Fruit fly (Drosophila melanogaster) whole organism, embryonic: ENCODE measurements around the gene CG31650.

ENCODE experiments used
- Bdp1 ChIP-seq: fragments of 200-800 bp; sonication (Bioruptor generic); optimal IDR thresholded peaks from 3 replicates; lab custom pipeline; 2016; ENCODE audit warnings: missing biosample characterization, missing genetic modification characterization
- CG10321 ChIP-seq: fragments of 200-800 bp; sonication (Bioruptor generic); IDR thresholded peaks from 2 replicates; pipeline ENCODE4 v1.3.6; 2022; ENCODE audit warnings: missing biosample characterization, missing genetic modification characterization
- CG11093 ChIP-seq: fragments of 200-800 bp; sonication (Bioruptor generic); IDR thresholded peaks from 3 replicates; pipeline ENCODE4 v1.3.6; 2022; ENCODE audit warnings: missing biosample characterization, missing genetic modification characterization
- CG11695 ChIP-seq: fragments of 200-800 bp; sonication (Bioruptor generic); IDR thresholded peaks from 3 replicates; pipeline ENCODE4 v1.3.6; 2022; ENCODE audit warnings: missing biosample characterization, missing genetic modification characterization
- CG12155 ChIP-seq: fragments of 200-800 bp; sonication (Bioruptor generic); optimal IDR thresholded peaks from 3 replicates; lab custom pipeline; 2016; ENCODE audit warnings: missing biosample characterization, missing genetic modification characterization
- CG12744 ChIP-seq: fragments of 200-800 bp; sonication (Bioruptor generic); optimal IDR thresholded peaks from 2 replicates; lab custom pipeline; 2016; ENCODE audit warnings: missing biosample characterization, missing genetic modification characterization
- CG13775 ChIP-seq: fragments of 200-800 bp; sonication (Bioruptor generic); optimal IDR thresholded peaks from 3 replicates; lab custom pipeline; 2017; ENCODE audit warnings: missing biosample characterization, mild to moderate bottlenecking, missing genetic modification characterization
- CG14050 ChIP-seq: fragments of 200-800 bp; sonication (Bioruptor generic); IDR thresholded peaks from 3 replicates; pipeline ENCODE4 v1.3.6; 2022; ENCODE audit warnings: missing biosample characterization, missing genetic modification characterization
- CG1529 ChIP-seq: fragments of 200-800 bp; sonication (Bioruptor generic); optimal IDR thresholded peaks from 3 replicates; lab custom pipeline; 2018; ENCODE audit warnings: missing biosample characterization, missing genetic modification characterization
- CG1602 ChIP-seq: fragments of 200-800 bp; sonication (Bioruptor generic); optimal IDR thresholded peaks from 3 replicates; lab custom pipeline; 2016; ENCODE audit warnings: missing biosample characterization, missing genetic modification characterization
- CG2120 ChIP-seq: fragments of 200-800 bp; sonication (Bioruptor generic); optimal IDR thresholded peaks from 3 replicates; lab custom pipeline; 2016; ENCODE audit warnings: missing biosample characterization, missing genetic modification characterization
- CG2712 ChIP-seq: fragments of 200-800 bp; optimal IDR thresholded peaks from 3 replicates; lab custom pipeline; 2019; ENCODE audit warnings: missing biosample characterization, mild to moderate bottlenecking, missing genetic modification characterization, moderate library complexity
- CG30020 ChIP-seq: fragments of 200-800 bp; optimal IDR thresholded peaks from 2 replicates; lab custom pipeline; 2019; ENCODE audit warnings: missing biosample characterization, mild to moderate bottlenecking, missing genetic modification characterization, moderate library complexity
- CG4282 ChIP-seq: fragments of 200-800 bp; sonication (Bioruptor generic); optimal IDR thresholded peaks from 2 replicates; lab custom pipeline; 2016; ENCODE audit warnings: missing biosample characterization, missing genetic modification characterization
- CG4328 ChIP-seq: fragments of 200-800 bp; sonication (Bioruptor generic); optimal IDR thresholded peaks from 3 replicates; lab custom pipeline; 2017; ENCODE audit warnings: missing biosample characterization, missing genetic modification reagents, missing genetic modification characterization
- CG4360 ChIP-seq: fragments of 200-800 bp; sonication (Bioruptor generic); IDR thresholded peaks from 2 replicates; pipeline ENCODE4 v1.3.6; 2022; ENCODE audit warnings: missing biosample characterization, missing genetic modification characterization
- CG4730 ChIP-seq: fragments of 200-800 bp; sonication (Bioruptor generic); IDR thresholded peaks from 2 replicates; pipeline ENCODE4 v1.3.6; 2022; ENCODE audit warnings: missing biosample characterization, missing genetic modification characterization
- CG6791 ChIP-seq: fragments of 200-800 bp; sonication (Bioruptor generic); IDR thresholded peaks from 3 replicates; pipeline ENCODE4 v1.3.6; 2022; ENCODE audit warnings: missing biosample characterization, missing genetic modification characterization; ENCODE audit not compliant: partially characterized antibody
- CG7372 ChIP-seq: fragments of 200-800 bp; sonication (Bioruptor generic); IDR thresholded peaks from 2 replicates; pipeline ENCODE4 v1.3.6; 2022; ENCODE audit warnings: missing biosample characterization, missing genetic modification characterization
- CG8089 ChIP-seq: fragments of 200-800 bp; sonication (Bioruptor generic); optimal IDR thresholded peaks from 3 replicates; lab custom pipeline; 2016; ENCODE audit warnings: missing biosample characterization, missing genetic modification characterization
- CG8281 ChIP-seq: fragments of 200-800 bp; sonication (Bioruptor generic); optimal IDR thresholded peaks from 2 replicates; lab custom pipeline; 2018; ENCODE audit warnings: missing biosample characterization, mild to moderate bottlenecking, missing genetic modification characterization, moderate library complexity
- CG9727 ChIP-seq: fragments of 200-800 bp; sonication (Bioruptor generic); optimal IDR thresholded peaks from 3 replicates; lab custom pipeline; 2017; ENCODE audit warnings: missing biosample characterization, mild to moderate bottlenecking, missing genetic modification characterization
- Camta ChIP-seq: fragments of 200-800 bp; sonication (Bioruptor generic); optimal IDR thresholded peaks from 2 replicates; lab custom pipeline; 2016; ENCODE audit warnings: missing biosample characterization, missing genetic modification characterization
- Dip2 ChIP-seq: fragments of 200-800 bp; sonication (Bioruptor generic); IDR thresholded peaks from 2 replicates; pipeline ENCODE4 v1.3.6; 2022; ENCODE audit warnings: missing biosample characterization, missing genetic modification characterization
- Drgx ChIP-seq: fragments of 200-800 bp; sonication (Bioruptor generic); IDR thresholded peaks from 2 replicates; pipeline ENCODE4 v1.3.6; 2022; ENCODE audit warnings: missing biosample characterization, missing genetic modification characterization
- Elba2 ChIP-seq: fragments of 200-800 bp; sonication (Bioruptor generic); optimal IDR thresholded peaks from 3 replicates; lab custom pipeline; 2016; ENCODE audit warnings: missing biosample characterization, missing genetic modification characterization
- Ets65A ChIP-seq: fragments of 200-800 bp; sonication (Bioruptor generic); peaks from one replicate; lab custom pipeline; 2016; ENCODE audit warnings: missing biosample characterization, missing genetic modification characterization
- Hmx ChIP-seq: fragments of 200-800 bp; sonication (Bioruptor generic); optimal IDR thresholded peaks from 2 replicates; lab custom pipeline; 2016; ENCODE audit warnings: missing biosample characterization, missing genetic modification characterization
- Hr78 ChIP-seq, 2 experiments: fragments of 200-800 bp in 1 of 2; fragments of >200 bp in 1 of 2; sonication (Bioruptor generic) in 1 of 2; optimal IDR thresholded peaks; 2 replicates each; lab custom pipeline; 2017 to 2019; ENCODE audit warnings: missing biosample characterization in 2 of 2, missing genetic modification characterization in 2 of 2, mild to moderate bottlenecking in 1 of 2, moderate library complexity in 1 of 2
- MBD-R2 ChIP-seq: fragments of 200-800 bp; sonication (Bioruptor generic); IDR thresholded peaks from 2 replicates; pipeline ENCODE4 v1.3.6; 2022; ENCODE audit warnings: missing biosample characterization, missing genetic modification characterization
- MESR4 ChIP-seq: fragments of 200-800 bp; sonication (Bioruptor generic); optimal IDR thresholded peaks from 2 replicates; lab custom pipeline; 2018; ENCODE audit warnings: missing biosample characterization, mild to moderate bottlenecking, missing genetic modification characterization, moderate library complexity
- Oaz ChIP-seq: fragments of 200-800 bp; sonication (Bioruptor generic); IDR thresholded peaks from 2 replicates; pipeline ENCODE4 v1.3.6; 2022; ENCODE audit warnings: missing biosample characterization, missing genetic modification characterization
- Pdp1 ChIP-seq, 2 experiments: fragments of 200-800 bp; sonication (Bioruptor generic); optimal IDR thresholded peaks; 3 replicates each; lab custom pipeline; 2016; ENCODE audit warnings: missing biosample characterization in 2 of 2, missing genetic modification characterization in 2 of 2, mild to moderate bottlenecking in 1 of 2, moderate library complexity in 1 of 2
- bab2 ChIP-seq: fragments of 200-800 bp; sonication (Bioruptor generic); optimal IDR thresholded peaks from 2 replicates; lab custom pipeline; 2016; ENCODE audit warnings: missing biosample characterization, missing genetic modification characterization
- br ChIP-seq: fragments of >200 bp; optimal IDR thresholded peaks from 2 replicates; lab custom pipeline; 2017
- cad ChIP-seq: fragments of >200 bp; optimal IDR thresholded peaks from 2 replicates; lab custom pipeline; 2017; ENCODE audit warnings: missing biosample characterization, missing genetic modification characterization
- crol ChIP-seq: fragments of 200-800 bp; sonication (Bioruptor generic); IDR thresholded peaks from 2 replicates; pipeline ENCODE4 v1.3.6; 2022; ENCODE audit warnings: missing biosample characterization, missing genetic modification characterization
- cwo ChIP-seq: fragments of 200-800 bp; sonication (Bioruptor generic); optimal IDR thresholded peaks from 3 replicates; lab custom pipeline; 2017; ENCODE audit warnings: missing biosample characterization, missing genetic modification characterization, mild to moderate bottlenecking, moderate library complexity, missing genetic modification reagents
- dm ChIP-seq: fragments of 200-800 bp; sonication (Bioruptor generic); optimal IDR thresholded peaks from 3 replicates; lab custom pipeline; 2016; ENCODE audit warnings: missing biosample characterization, missing genetic modification characterization
- eyg ChIP-seq: fragments of 200-800 bp; sonication (Bioruptor generic); optimal IDR thresholded peaks from 3 replicates; lab custom pipeline; 2016; ENCODE audit warnings: missing biosample characterization, missing genetic modification characterization
- fd102C ChIP-seq: fragments of 200-800 bp; sonication (Bioruptor generic); optimal IDR thresholded peaks from 2 replicates; lab custom pipeline; 2018; ENCODE audit warnings: missing biosample characterization, mild to moderate bottlenecking, missing genetic modification characterization, moderate library complexity
- fd96Cb ChIP-seq: fragments of 200-800 bp; sonication (Bioruptor generic); optimal IDR thresholded peaks from 2 replicates; lab custom pipeline; 2018; ENCODE audit warnings: missing biosample characterization, mild to moderate bottlenecking, missing genetic modification characterization, moderate library complexity
- gem ChIP-seq: fragments of 200-800 bp; sonication (Bioruptor generic); optimal IDR thresholded peaks from 2 replicates; lab custom pipeline; 2019; ENCODE audit warnings: missing biosample characterization, mild to moderate bottlenecking, missing genetic modification characterization, moderate library complexity
- nmo ChIP-seq: fragments of 200-800 bp; sonication (Bioruptor generic); optimal IDR thresholded peaks from 2 replicates; lab custom pipeline; 2018; ENCODE audit warnings: missing biosample characterization, mild to moderate bottlenecking, missing genetic modification characterization, moderate library complexity
- nom ChIP-seq: fragments of 200-800 bp; sonication (Bioruptor generic); optimal IDR thresholded peaks from 2 replicates; lab custom pipeline; 2017; ENCODE audit warnings: missing biosample characterization, missing genetic modification characterization, mild to moderate bottlenecking, moderate library complexity, missing genetic modification reagents
- odd ChIP-seq: fragments of 200-800 bp; sonication (Bioruptor generic); optimal IDR thresholded peaks from 2 replicates; lab custom pipeline; 2017; ENCODE audit warnings: missing biosample characterization, mild to moderate bottlenecking, missing genetic modification characterization
- psq ChIP-seq: fragments of 200-800 bp; sonication (Bioruptor generic); optimal IDR thresholded peaks from 2 replicates; lab custom pipeline; 2017; ENCODE audit warnings: missing biosample characterization, missing genetic modification characterization
- ranshi ChIP-seq: fragments of 200-800 bp; sonication (Bioruptor generic); IDR thresholded peaks from 2 replicates; pipeline ENCODE4 v1.3.6; 2022; ENCODE audit warnings: missing biosample characterization, missing genetic modification characterization
- sima ChIP-seq: fragments of 200-800 bp; sonication (Bioruptor generic); optimal IDR thresholded peaks from 2 replicates; lab custom pipeline; 2016; ENCODE audit warnings: missing biosample characterization, missing genetic modification characterization
- tll ChIP-seq, 2 experiments: fragments of 200-800 bp in 1 of 2; fragments of >200 bp in 1 of 2; sonication (Bioruptor generic) in 1 of 2; optimal IDR thresholded peaks; 2 replicates each; lab custom pipeline; 2017 to 2019; ENCODE audit warnings: missing biosample characterization in 2 of 2, missing genetic modification characterization in 2 of 2, mild to moderate bottlenecking in 1 of 2, moderate library complexity in 1 of 2
- ttk ChIP-seq: fragments of 200-800 bp; sonication (Bioruptor generic); IDR thresholded peaks from 2 replicates; pipeline ENCODE4 v2.1.2; 2022; ENCODE audit warnings: missing biosample characterization, missing genetic modification characterization
- tx ChIP-seq: fragments of 200-800 bp; sonication (Bioruptor generic); optimal IDR thresholded peaks from 2 replicates; lab custom pipeline; 2016; ENCODE audit warnings: missing biosample characterization, missing genetic modification characterization

CG31650 gene

dm6 chr2L:5043043-5043442, 1.5 kb downstream of the CG31650 start, which contains the start of the genes CG33995, CG44000 and CG44001 (continued):
- no peak for TF ChIP-seq CG11093 (GFP tag; lab: Robert Waterston, UW)
- TF ChIP-seq CG1602 (GFP tag; lab: Kevin White, UChicago), result peak; percentile 33
- TF ChIP-seq tll (GFP tag; optimal IDR thresholded peaks at IDR 0.05; lab: Kevin White, UChicago), result no peak
- TF ChIP-seq CG12155 (GFP tag; lab: Kevin White, UChicago), result peak; percentile 54
- peak; percentile 96 for TF ChIP-seq Ets65A (GFP tag; lab: Kevin White, UChicago)
- TF ChIP-seq eyg, result peak; percentile 16
- no peak for TF ChIP-seq Dip2 (GFP tag; lab: Robert Waterston, UW)
- peak; percentile 1 for TF ChIP-seq CG13775 (GFP tag; lab: Kevin White, UChicago)
- no peak for TF ChIP-seq sima (GFP tag; lab: Kevin White, UChicago)
- TF ChIP-seq fd102C, result no peak
- TF ChIP-seq CG1529 (GFP tag; lab: Kevin White, UChicago), result no peak
- no peak for TF ChIP-seq ttk (GFP tag; lab: Robert Waterston, UW)
- TF ChIP-seq Hmx (GFP tag; lab: Kevin White, UChicago), result no peak
- no peak for TF ChIP-seq CG8281 (tag; lab: Kevin White, UChicago)
- TF ChIP-seq Elba2 (GFP tag; lab: Kevin White, UChicago), result no peak
- TF ChIP-seq ranshi (GFP tag; lab: Robert Waterston, UW), result 0 out of 2 replicates have a peak, but pooled peaks have one; percentile 12
- TF ChIP-seq fd96Cb (tag; lab: Kevin White, UChicago), result no peak
- peak; percentile 45 for TF ChIP-seq gem (tag; lab: Kevin White, UChicago)
- TF ChIP-seq Oaz, result no peak
- no peak for TF ChIP-seq CG4730 (GFP tag; lab: Robert Waterston, UW)
- peak; percentile 30 for TF ChIP-seq Bdp1 (GFP tag; lab: Kevin White, UChicago)
- TF ChIP-seq CG11695 (GFP tag; lab: Robert Waterston, UW), result no peak
- TF ChIP-seq cad, result no peak
- no peak for TF ChIP-seq odd (GFP tag; lab: Kevin White, UChicago)
- peak; percentile 33 for TF ChIP-seq tx (GFP tag; lab: Kevin White, UChicago)
- no peak for TF ChIP-seq CG10321 (GFP tag; lab: Robert Waterston, UW)
- TF ChIP-seq CG30020 (tag; lab: Kevin White, UChicago), result peak; percentile 36
- peak; percentile 40 for TF ChIP-seq dm
- TF ChIP-seq Drgx (GFP tag; lab: Robert Waterston, UW), result 0 out of 2 replicates have a peak, but pooled peaks have one; percentile 6
- peak; percentile 46 for TF ChIP-seq bab2 (GFP tag; lab: Kevin White, UChicago)
- TF ChIP-seq crol (GFP tag; lab: Robert Waterston, UW), result no peak
- peak; percentile 8 for TF ChIP-seq CG12744 (GFP tag; lab: Kevin White, UChicago)
- TF ChIP-seq nmo (GFP tag; lab: Kevin White, UChicago), result peak; percentile 59
- TF ChIP-seq CG14050 (GFP tag; lab: Robert Waterston, UW), result no peak
- peak; percentile 30; the same call in 1 of the 3 replicates for TF ChIP-seq CG6791 (GFP tag; lab: Robert Waterston, UW)
- TF ChIP-seq br (lab: Kevin White, UChicago), result no peak
- no peak for TF ChIP-seq Hr78 (GFP tag; optimal IDR thresholded peaks at IDR 0.05; lab: Kevin White, UChicago)
- peak; percentile 78 for TF ChIP-seq CG2120 (GFP tag; lab: Kevin White, UChicago)
- peak; percentile 36 for TF ChIP-seq CG2712 (tag; lab: Kevin White, UChicago)
- no peak for TF ChIP-seq CG8089 (GFP tag; lab: Kevin White, UChicago)
- TF ChIP-seq Camta, result peak; percentile 41
- TF ChIP-seq MBD-R2, result peak; percentile 94
- TF ChIP-seq MESR4 (GFP tag; lab: Kevin White, UChicago), result peak; percentile 86
- TF ChIP-seq CG4328, result peak; percentile 17
- TF ChIP-seq psq (GFP tag; lab: Kevin White, UChicago), result no peak
- no peak for TF ChIP-seq CG9727 (GFP tag; lab: Kevin White, UChicago)
- peak; percentile 23 to 76 for TF ChIP-seq Pdp1 (GFP tag; optimal IDR thresholded peaks at IDR 0.05; lab: Kevin White, UChicago)
- TF ChIP-seq CG4360 (GFP tag; lab: Robert Waterston, UW), result no peak
- TF ChIP-seq nom (GFP tag; lab: Kevin White, UChicago), result peak; percentile 37
- TF ChIP-seq cwo, result no peak
- TF ChIP-seq CG7372 (GFP tag; lab: Robert Waterston, UW), result no peak
- TF ChIP-seq CG4282 (GFP tag; lab: Kevin White, UChicago), result no peak
